Worm (Caenorhabditis elegans) whole organism, midembryonic: ENCODE results near the gene ZK688.5.

Source experiments
- T22C8.4 ChIP-seq: fragments of 200-800 bp; sonication (Bioruptor generic); IDR thresholded peaks from 2 replicates; pipeline ENCODE4 v1.3.6; 2022; ENCODE audit warnings: missing genetic modification characterization, missing compliant biosample characterization
- ztf-23 ChIP-seq: fragments of 200-800 bp; sonication (Bioruptor generic); IDR thresholded peaks from 2 replicates; pipeline ENCODE4 v1.3.6; 2022; ENCODE audit warnings: missing genetic modification reagents, missing genetic modification characterization, missing compliant biosample characterization

DNA sequence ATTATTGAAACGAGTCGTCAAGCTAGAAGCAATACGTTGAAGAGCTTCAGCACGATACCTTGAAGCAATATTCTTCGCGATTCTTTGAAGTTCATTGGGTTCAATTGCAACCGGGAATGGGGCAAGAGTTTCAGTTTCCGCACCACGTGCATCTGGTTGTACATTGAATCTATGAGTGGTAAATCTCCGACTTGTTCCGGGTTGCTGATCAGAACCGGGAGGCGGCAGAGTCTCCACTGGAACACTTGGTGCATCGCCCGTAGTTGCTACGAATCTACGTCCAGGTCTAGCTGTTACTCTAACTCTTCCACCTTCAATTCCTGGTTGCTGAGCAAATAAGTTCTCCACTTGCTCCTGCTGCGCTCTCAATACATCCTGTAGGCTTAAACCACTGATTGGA is 2.4 kb downstream of the ZK688.5 start:
- TF ChIP-seq T22C8.4 (GFP tag; lab: Robert Waterston, UW) (no peak), ztf-23 (GFP tag; lab: Robert Waterston, UW) (no peak)
